Worm (Caenorhabditis elegans): ENCODE data around the gene Y49A3A.4.

- no peak for TF ChIP-seq tra-4 (tag; optimal IDR thresholded peaks at IDR 0.05)
- TF ChIP-seq tbx-37 (GFP tag; conservative IDR thresholded peaks at IDR 0.05): no peak
- TF ChIP-seq ama-1 (optimal IDR thresholded peaks at IDR 0.05): no peak
- no peak for TF ChIP-seq tbx-11 (GFP tag; IDR thresholded peaks at IDR 0.05)
Measured at ce11 chrV:14319101-14319781, 39.4 kb downstream of the Y49A3A.4 start, which contains the start of gene F47B8.13.

Data from whole organism, early embryonic.